Fruit fly (Drosophila melanogaster): ENCODE data around the gene Gr68a.
A peak's percentile ranks its signal among the peaks of the same experiment; 100 is the strongest.

Gene Gr68a

DNA sequence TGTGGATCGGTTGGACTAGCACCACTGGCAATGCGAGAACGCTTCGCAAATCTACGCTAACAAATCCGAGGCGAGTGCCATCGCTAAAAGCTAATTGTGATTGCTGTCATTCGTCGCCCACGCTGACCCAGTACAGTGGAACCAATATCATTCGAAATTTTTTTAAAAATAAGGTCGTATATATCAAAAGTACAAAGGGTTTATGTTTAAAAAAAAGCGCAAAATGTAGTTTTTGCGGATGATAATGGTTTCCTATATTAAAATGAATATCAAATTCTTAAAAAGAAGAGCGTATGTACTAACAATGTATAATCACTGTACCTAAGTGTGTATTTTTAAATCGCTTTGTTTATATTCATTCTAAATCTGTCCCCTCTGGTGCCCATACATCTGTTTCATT lies 34.2 kb downstream of the Gr68a start (continued):
- TF ChIP-seq zfh2 (GFP tag; optimal IDR thresholded peaks at IDR 0.05) (peak; percentile 15), CG2120 (GFP tag; optimal IDR thresholded peaks at IDR 0.05) (peak; percentile 71), tgo (GFP tag; IDR thresholded peaks at IDR 0.05) (peak; percentile 67; the same call in 2 of the 3 replicates), H2.0 (GFP tag; IDR thresholded peaks at IDR 0.05) (peak; percentile 20; the same call in 1 of the 2 replicates), wdn (GFP tag; IDR thresholded peaks at IDR 0.05) (peak; percentile 50; the same call in 1 of the 2 replicates), emc (GFP tag; optimal IDR thresholded peaks at IDR 0.05) (no peak), pita (GFP tag; optimal IDR thresholded peaks at IDR 0.05) (no peak), pan (optimal IDR thresholded peaks at IDR 0.05) (no peak), pan (GFP tag; optimal IDR thresholded peaks at IDR 0.05 in 1 of 2, IDR thresholded peaks at IDR 0.05 in 1 of 2) (peak in 1 of 2 experiments; percentile 64), row (GFP tag; IDR thresholded peaks at IDR 0.05) (peak; percentile 76), B-H1 (GFP tag; IDR thresholded peaks at IDR 0.05) (peak; percentile 31; the same call in 2 of the 3 replicates), Sox102F (GFP tag; optimal IDR thresholded peaks at IDR 0.05) (peak; percentile 74), H15 (GFP tag; IDR thresholded peaks at IDR 0.05) (peak; percentile 51; the same call in 2 of the 3 replicates), seq (GFP tag; IDR thresholded peaks at IDR 0.05) (peak; percentile 62; the same call in 1 of the 2 replicates), wor (GFP tag; IDR thresholded peaks at IDR 0.05) (0 out of 2 replicates have a peak, but pooled peaks have one; percentile 28), grn (GFP tag; optimal IDR thresholded peaks at IDR 0.05) (no peak), CG9932 (GFP tag; IDR thresholded peaks at IDR 0.05) (peak; percentile 75), Meics (GFP tag; optimal IDR thresholded peaks at IDR 0.05) (peak; percentile 68), Camta (GFP tag; optimal IDR thresholded peaks at IDR 0.05) (peak; percentile 19), Hsf (GFP tag; optimal IDR thresholded peaks at IDR 0.05) (peak; percentile 9), mam (GFP tag; optimal IDR thresholded peaks at IDR 0.05) (peak; percentile 47), Bgb (GFP tag; IDR thresholded peaks at IDR 0.05; ENCODE audit: partially characterized antibody) (no peak), TFAM (GFP tag; optimal IDR thresholded peaks at IDR 0.05) (no peak), CG9215 (GFP tag; IDR thresholded peaks at IDR 0.05) (peak; percentile 58), Fer1 (GFP tag; optimal IDR thresholded peaks at IDR 0.05) (no peak), CG5245 (GFP tag; optimal IDR thresholded peaks at IDR 0.05) (peak; percentile 8), sisA (GFP tag; IDR thresholded peaks at IDR 0.05) (peak; percentile 34; the same call in 1 of the 2 replicates), Drgx (GFP tag; IDR thresholded peaks at IDR 0.05) (peak; percentile 82), CG11456 (GFP tag; IDR thresholded peaks at IDR 0.05) (peak; percentile 49; the same call in 2 of the 3 replicates), NfI (GFP tag; optimal IDR thresholded peaks at IDR 0.05) (peak; percentile 31), CG4424 (GFP tag; optimal IDR thresholded peaks at IDR 0.05) (peak; percentile 1), Fer2 (tag; optimal IDR thresholded peaks at IDR 0.05) (peak; percentile 7), CG12236 (GFP tag; optimal IDR thresholded peaks at IDR 0.05) (no peak), dpn (GFP tag; optimal IDR thresholded peaks at IDR 0.05) (peak in 1 of 2 experiments; percentile 23), CG32772 (GFP tag; IDR thresholded peaks at IDR 0.05) (peak; percentile 23; the same call in 1 of the 2 replicates), Oli (tag; optimal IDR thresholded peaks at IDR 0.05) (peak; percentile 47), Hr3 (GFP tag; optimal IDR thresholded peaks at IDR 0.05) (peak; percentile 29), CG14965 (GFP tag; optimal IDR thresholded peaks at IDR 0.05; ENCODE audit: borderline replicate concordance) (no peak), caup (GFP tag; optimal IDR thresholded peaks at IDR 0.05; ENCODE audit: severe bottlenecking) (peak; percentile 18), slbo (GFP tag; IDR thresholded peaks at IDR 0.05) (peak; percentile 65), CG4730 (GFP tag; IDR thresholded peaks at IDR 0.05) (peak; percentile 23; the same call in 1 of the 2 replicates), fd3F (GFP tag; optimal IDR thresholded peaks at IDR 0.05) (peak; percentile 48), Taf1 (GFP tag; IDR thresholded peaks at IDR 0.05) (0 out of 2 replicates have a peak, but pooled peaks have one; percentile 15), bsh (GFP tag; optimal IDR thresholded peaks at IDR 0.05) (peak in 1 of 2 experiments; percentile 34), Adf1 (GFP tag; IDR thresholded peaks at IDR 0.05) (0 out of 2 replicates have a peak, but pooled peaks have one; percentile 24), CG30403 (GFP tag; optimal IDR thresholded peaks at IDR 0.05) (peak; percentile 36), CG3281 (GFP tag; optimal IDR thresholded peaks at IDR 0.05) (peak; percentile 32), CG9817 (tag; optimal IDR thresholded peaks at IDR 0.05) (peak; percentile 58), Dbx (GFP tag; IDR thresholded peaks at IDR 0.05) (peak; percentile 51; the same call in 1 of the 3 replicates), Dip3 (GFP tag; optimal IDR thresholded peaks at IDR 0.05) (peak; percentile 18), sob (GFP tag; IDR thresholded peaks at IDR 0.05) (peak; percentile 62; the same call in 1 of the 2 replicates)

All from whole organism, embryonic.